Worm (Caenorhabditis elegans) whole organism, L4 larva: ENCODE data around the gene K02E7.4.
A peak's percentile ranks its signal among the peaks of the same experiment; 100 is the strongest.
"Not testable (repeated sequence)": the region's sequence is repeated elsewhere in the genome, so short reads cannot be mapped to it uniquely, and the experiment has no call there.

Source experiments
- D1046.2 ChIP-seq: fragments of 200-800 bp; sonication (Bioruptor generic); IDR thresholded peaks from 2 replicates; pipeline ENCODE4 v1.3.6; 2022; ENCODE audit warnings: missing genetic modification characterization, missing compliant biosample characterization
- F26F4.8 ChIP-seq: fragments of 200-800 bp; sonication (Bioruptor generic); conservative IDR thresholded peaks from 2 replicates; pipeline ENCODE4 v1.3.6; 2022; ENCODE audit warnings: missing genetic modification characterization, missing compliant biosample characterization
- F37D6.2 ChIP-seq: sonication (generic microtip); optimal IDR thresholded peaks from 2 replicates; lab custom pipeline; 2016; ENCODE audit warnings: mild to moderate bottlenecking, missing genetic modification characterization, missing compliant biosample characterization
- F44E2.7 ChIP-seq: fragments of 200-800 bp; sonication (Bioruptor generic); IDR thresholded peaks from 2 replicates; pipeline ENCODE4 v2.1.2; 2022; ENCODE audit warnings: missing genetic modification characterization, missing compliant biosample characterization
- R02D3.7 ChIP-seq: fragments of 150-350 bp; sonication (generic microtip); optimal IDR thresholded peaks from 3 replicates; lab custom pipeline; 2014; ENCODE audit warnings: missing biosample characterization, missing genetic modification characterization
- T26A8.4 ChIP-seq: fragments of 200-800 bp; sonication (Bioruptor generic); IDR thresholded peaks from 2 replicates; pipeline ENCODE4 v1.3.6; 2022; ENCODE audit warnings: missing genetic modification characterization, missing compliant biosample characterization
- Y105C5A.15 ChIP-seq: fragments of 200-800 bp; sonication (Bioruptor generic); IDR thresholded peaks from 2 replicates; pipeline ENCODE4 v1.3.6; 2022; ENCODE audit warnings: missing genetic modification characterization, missing compliant biosample characterization
- Y5F2A.4 ChIP-seq: fragments of 200-800 bp; sonication (Bioruptor generic); optimal IDR thresholded peaks from 2 replicates; lab custom pipeline; 2018; ENCODE audit warnings: mild to moderate bottlenecking, missing genetic modification characterization, missing compliant biosample characterization
- ZK337.2 ChIP-seq: fragments of 200-800 bp; sonication (Bioruptor generic); IDR thresholded peaks from 2 replicates; pipeline ENCODE4 v1.3.6; 2022; ENCODE audit warnings: missing genetic modification reagents, missing genetic modification characterization, missing compliant biosample characterization
- aly-2 ChIP-seq: sonication (generic microtip); optimal IDR thresholded peaks from 2 replicates; lab custom pipeline; 2018; ENCODE audit warnings: missing biosample characterization, missing genetic modification characterization
- ama-1 ChIP-seq: fragments of 150-350 bp; optimal IDR thresholded peaks from 2 replicates; lab custom pipeline; 2014; ENCODE audit warnings: inconsistent platforms, mixed read lengths
- arid-1 ChIP-seq: fragments of 200-800 bp; sonication (Bioruptor generic); conservative IDR thresholded peaks from 2 replicates; pipeline ENCODE4 v1.3.6; 2022; ENCODE audit warnings: missing genetic modification reagents, missing genetic modification characterization, missing compliant biosample characterization
- attf-4 ChIP-seq: sonication (generic microtip); optimal IDR thresholded peaks from 3 replicates; lab custom pipeline; 2017; ENCODE audit warnings: missing biosample characterization, missing genetic modification characterization
- ceh-20 ChIP-seq: fragments of 200-800 bp; sonication (Bioruptor generic); IDR thresholded peaks from 2 replicates; pipeline ENCODE4 v1.3.6; 2022; ENCODE audit warnings: missing genetic modification reagents, missing genetic modification characterization, missing compliant biosample characterization
- daf-12 ChIP-seq: fragments of 150-350 bp; optimal IDR thresholded peaks from 2 replicates; lab custom pipeline; 2014; ENCODE audit warnings: missing biosample characterization, missing genetic modification reagents, missing genetic modification characterization
- daf-19 ChIP-seq: fragments of 200-800 bp; sonication (Bioruptor generic); conservative IDR thresholded peaks from 2 replicates; pipeline ENCODE4 v1.3.6; 2022; ENCODE audit warnings: missing genetic modification characterization, missing compliant biosample characterization
- dmd-6 ChIP-seq: fragments of 200-800 bp; sonication (Bioruptor generic); IDR thresholded peaks from 2 replicates; pipeline ENCODE4 v1.3.6; 2022; ENCODE audit warnings: missing genetic modification reagents, missing genetic modification characterization, missing compliant biosample characterization
- dmd-9 ChIP-seq: fragments of 200-800 bp; sonication (Bioruptor generic); IDR thresholded peaks from 2 replicates; pipeline ENCODE4 v1.3.6; 2022; ENCODE audit warnings: missing genetic modification reagents, missing genetic modification characterization, missing compliant biosample characterization
- duxl-1 ChIP-seq: sonication (generic microtip); optimal IDR thresholded peaks from 2 replicates; lab custom pipeline; 2016; ENCODE audit warnings: mild to moderate bottlenecking, missing genetic modification characterization, moderate library complexity, missing compliant biosample characterization; ENCODE audit not compliant: poor library complexity
- dve-1 ChIP-seq: sonication (generic microtip); optimal IDR thresholded peaks from 2 replicates; lab custom pipeline; 2017; ENCODE audit warnings: antibody characterized with exemption, mild to moderate bottlenecking, missing genetic modification characterization, missing compliant biosample characterization; ENCODE audit not compliant: insufficient read depth
- fos-1 ChIP-seq: fragments of 150-350 bp; optimal IDR thresholded peaks from 2 replicates; lab custom pipeline; 2014; ENCODE audit warnings: missing biosample characterization, missing genetic modification characterization
- hif-1 ChIP-seq, 2 experiments: sonication (generic microtip); optimal IDR thresholded peaks; 2 replicates each; lab custom pipeline; 2016 to 2017; ENCODE audit warnings: missing compliant biosample characterization in 2 of 2, missing genetic modification characterization in 2 of 2, missing genetic modification reagents in 2 of 2, missing genotype in 2 of 2, mild to moderate bottlenecking in 1 of 2
- hlh-11 ChIP-seq: fragments of 200-800 bp; sonication (Bioruptor generic); optimal IDR thresholded peaks from 2 replicates; lab custom pipeline; 2018; ENCODE audit warnings: mild to moderate bottlenecking, missing genetic modification characterization, missing compliant biosample characterization
- hlh-30 ChIP-seq: sonication (generic microtip); optimal IDR thresholded peaks from 2 replicates; lab custom pipeline; 2017; ENCODE audit warnings: antibody characterized with exemption, mild to moderate bottlenecking, missing genetic modification characterization, missing compliant biosample characterization; ENCODE audit not compliant: insufficient read depth
- jun-1 ChIP-seq: fragments of 150-350 bp; optimal IDR thresholded peaks from 2 replicates; lab custom pipeline; 2014; ENCODE audit warnings: missing biosample characterization, missing genetic modification reagents, missing genetic modification characterization
- lim-7 ChIP-seq: fragments of 200-800 bp; sonication (Bioruptor generic); IDR thresholded peaks from 2 replicates; pipeline ENCODE4 v1.3.6; 2022; ENCODE audit warnings: missing genetic modification characterization, missing compliant biosample characterization
- lin-1 ChIP-seq: fragments of 200-800 bp; sonication (Bioruptor generic); IDR thresholded peaks from 2 replicates; pipeline ENCODE4 v1.3.6; 2022; ENCODE audit warnings: missing genetic modification reagents, missing genetic modification characterization, missing compliant biosample characterization
- lin-13 ChIP-seq: fragments of 150-350 bp; optimal IDR thresholded peaks from 2 replicates; lab custom pipeline; 2014; ENCODE audit warnings: missing biosample characterization, missing genetic modification reagents, missing genetic modification characterization
- lin-15B ChIP-seq: fragments of 150-350 bp; sonication (generic microtip); optimal IDR thresholded peaks from 3 replicates; lab custom pipeline; 2014; ENCODE audit warnings: missing biosample characterization, missing genetic modification characterization
- lin-29 ChIP-seq: fragments of 200-800 bp; sonication (Bioruptor generic); IDR thresholded peaks from 2 replicates; pipeline ENCODE4 v1.3.6; 2022; ENCODE audit warnings: missing genetic modification reagents, missing genetic modification characterization, missing compliant biosample characterization
- lin-38 ChIP-seq: fragments of 200-800 bp; sonication (Bioruptor generic); IDR thresholded peaks from 2 replicates; pipeline ENCODE4 v1.3.6; 2022; ENCODE audit warnings: missing genetic modification reagents, missing genetic modification characterization, missing compliant biosample characterization
- lir-3 ChIP-seq: sonication (generic microtip); optimal IDR thresholded peaks from 2 replicates; lab custom pipeline; 2016; ENCODE audit warnings: mild to moderate bottlenecking, missing genetic modification characterization, missing compliant biosample characterization
- madf-9 ChIP-seq: fragments of 200-800 bp; sonication (Bioruptor generic); conservative IDR thresholded peaks from 2 replicates; pipeline ENCODE4 v1.3.6; 2022; ENCODE audit warnings: missing genetic modification reagents, missing genetic modification characterization, missing compliant biosample characterization
- mdl-1 ChIP-seq, 2 experiments: fragments of 150-350 bp in 1 of 2; sonication (generic microtip) in 1 of 2; optimal IDR thresholded peaks; 2 replicates each; lab custom pipeline; 2014 to 2017; ENCODE audit warnings: missing biosample characterization in 2 of 2, missing genetic modification characterization in 2 of 2
- mes-2 ChIP-seq: sonication (generic microtip); optimal IDR thresholded peaks from 2 replicates; lab custom pipeline; 2016; ENCODE audit warnings: missing genotype, mild to moderate bottlenecking, missing genetic modification characterization, missing compliant biosample characterization; ENCODE audit not compliant: poor library complexity, severe bottlenecking
- mxl-3 ChIP-seq: fragments of 200-800 bp; sonication (Bioruptor generic); optimal IDR thresholded peaks from 2 replicates; lab custom pipeline; 2018; ENCODE audit warnings: mild to moderate bottlenecking, missing genetic modification characterization, missing compliant biosample characterization
- nhr-10 ChIP-seq: fragments of 150-350 bp; optimal IDR thresholded peaks from 2 replicates; lab custom pipeline; 2014; ENCODE audit warnings: missing biosample characterization, missing genetic modification characterization
- nhr-102 ChIP-seq: sonication (generic microtip); optimal IDR thresholded peaks from 2 replicates; lab custom pipeline; 2016; ENCODE audit warnings: mild to moderate bottlenecking, missing genetic modification characterization, moderate library complexity, missing compliant biosample characterization
- nhr-28 ChIP-seq: fragments of 150-350 bp; optimal IDR thresholded peaks from 2 replicates; lab custom pipeline; 2014; ENCODE audit warnings: missing biosample characterization, missing genetic modification characterization
- nhr-6 ChIP-seq: fragments of 150-350 bp; optimal IDR thresholded peaks from 2 replicates; lab custom pipeline; 2014; ENCODE audit warnings: missing biosample characterization, missing genetic modification characterization
- nhr-77 ChIP-seq: fragments of 150-350 bp; optimal IDR thresholded peaks from 2 replicates; lab custom pipeline; 2014; ENCODE audit warnings: missing biosample characterization, missing genetic modification characterization
- php-3 ChIP-seq: fragments of 200-800 bp; sonication (Bioruptor generic); IDR thresholded peaks from 2 replicates; pipeline ENCODE4 v1.3.6; 2022; ENCODE audit warnings: missing genetic modification reagents, missing genetic modification characterization, missing compliant biosample characterization
- pqm-1 ChIP-seq: sonication (generic microtip); optimal IDR thresholded peaks from 2 replicates; lab custom pipeline; 2017; ENCODE audit warnings: missing biosample characterization, missing genetic modification characterization
- set-16 ChIP-seq: fragments of 200-800 bp; sonication (Bioruptor generic); IDR thresholded peaks from 2 replicates; pipeline ENCODE4 v1.3.6; 2022; ENCODE audit warnings: missing genetic modification reagents, missing genetic modification characterization, missing compliant biosample characterization
- skn-1 ChIP-seq: fragments of 150-350 bp; optimal IDR thresholded peaks from 2 replicates; lab custom pipeline; 2014; ENCODE audit warnings: missing biosample characterization, missing genetic modification characterization
- tag-97 ChIP-seq: fragments of 200-800 bp; sonication (Bioruptor generic); IDR thresholded peaks from 2 replicates; pipeline ENCODE4 v1.3.6; 2022; ENCODE audit warnings: missing genetic modification characterization, missing compliant biosample characterization
- tra-1 ChIP-seq: fragments of 200-800 bp; sonication (Bioruptor generic); IDR thresholded peaks from 2 replicates; pipeline ENCODE4 v1.3.6; 2022; ENCODE audit warnings: missing genetic modification reagents, missing genetic modification characterization, missing compliant biosample characterization
- zfp-3 ChIP-seq: fragments of 200-800 bp; sonication (Bioruptor generic); conservative IDR thresholded peaks from 2 replicates; pipeline ENCODE4 v1.3.6; 2022; ENCODE audit warnings: missing genetic modification reagents, missing genetic modification characterization, missing compliant biosample characterization
- zip-11 ChIP-seq: fragments of 200-800 bp; sonication (Bioruptor generic); IDR thresholded peaks from 2 replicates; pipeline ENCODE4 v1.3.6; 2022; ENCODE audit warnings: missing genetic modification characterization, missing compliant biosample characterization

The K02E7.4 gene

ce11 chrII:1054724-1055123 lies 17.5 kb upstream of the K02E7.4 start, which contains the start of gene K02E7.7:
Gene K02E7.7, plus strand, starts transcription at chrII:1055024.
- TF ChIP-seq ceh-20 (GFP tag; lab: Robert Waterston, UW); aly-2 (tag; lab: Kevin White, UChicago); mes-2 (tag; lab: Kevin White, UChicago): not testable (repeated sequence)
- TF ChIP-seq, all 104 proteins: peak for 0; not testable (repeated sequence) for 104

ce11 chrII:1056844-1057243 lies 15.4 kb upstream of the K02E7.4 start:
- TF ChIP-seq mdl-1 (tag; optimal IDR thresholded peaks at IDR 0.05; lab: Kevin White, UChicago) (no peak), daf-19 (GFP tag; lab: Robert Waterston, UW) (no peak), nhr-102 (peak; percentile 32), mxl-3 (GFP tag; lab: Kevin White, UChicago) (peak; percentile 33), lir-3 (tag; lab: Kevin White, UChicago) (no peak), Y5F2A.4 (no peak), F37D6.2 (tag; lab: Kevin White, UChicago) (no peak), tra-1 (GFP tag; lab: Robert Waterston, UW) (peak; percentile 56; the same call in 1 of the 2 replicates), T26A8.4 (GFP tag; lab: Robert Waterston, UW) (no peak), fos-1 (tag; lab: Kevin White, UChicago) (no peak), pqm-1 (tag; lab: Kevin White, UChicago) (peak; percentile 16), nhr-6 (tag; lab: Kevin White, UChicago) (no peak), tag-97 (no peak), dmd-9 (GFP tag; lab: Robert Waterston, UW) (no peak), hlh-11 (tag; lab: Kevin White, UChicago) (peak; percentile 76), F26F4.8 (GFP tag; lab: Robert Waterston, UW) (no peak), attf-4 (tag; lab: Kevin White, UChicago) (no peak), nhr-28 (tag; lab: Kevin White, UChicago) (peak; percentile 80), ZK337.2 (GFP tag; lab: Robert Waterston, UW) (no peak), nhr-10 (tag; lab: Kevin White, UChicago) (no peak), madf-9 (GFP tag; lab: Robert Waterston, UW) (no peak), lin-1 (GFP tag; lab: Robert Waterston, UW) (peak; percentile 77; the same call in 1 of the 2 replicates), hif-1 (tag; optimal IDR thresholded peaks at IDR 0.05; lab: Kevin White, UChicago) (no peak), set-16 (GFP tag; lab: Robert Waterston, UW) (no peak), D1046.2 (GFP tag; lab: Robert Waterston, UW) (no peak), daf-12 (no peak), lin-13 (no peak), F44E2.7 (GFP tag; lab: Robert Waterston, UW) (no peak), Y105C5A.15 (GFP tag; lab: Robert Waterston, UW) (no peak), skn-1 (tag; lab: Kevin White, UChicago) (no peak), arid-1 (no peak), ama-1 (no peak), zip-11 (no peak), nhr-77 (tag; lab: Kevin White, UChicago) (peak; percentile 34), lin-15B (tag; lab: Kevin White, UChicago) (no peak), dmd-6 (GFP tag; lab: Robert Waterston, UW) (peak; percentile 80), jun-1 (tag; lab: Kevin White, UChicago) (no peak), dve-1 (tag; lab: Kevin White, UChicago) (peak; percentile 60), php-3 (GFP tag; lab: Robert Waterston, UW) (peak; percentile 87), lin-38 (GFP tag; lab: Robert Waterston, UW) (no peak), lim-7 (GFP tag; lab: Robert Waterston, UW) (no peak), hlh-30 (no peak), duxl-1 (tag; lab: Kevin White, UChicago) (no peak), lin-29 (GFP tag; lab: Robert Waterston, UW) (no peak), zfp-3 (no peak), R02D3.7 (tag; lab: Kevin White, UChicago) (no peak)
